Fruit fly (Drosophila melanogaster): ENCODE data around the gene CG43057.

CG43057 gene

dm6 chr2L:8212666-8213270, 31.0 kb downstream of the CG43057 start, which contains the start of the genes CG8372 and CG8360 (continued):
- TF ChIP-seq gsb (GFP tag; IDR thresholded peaks at IDR 0.05), result peak; percentile 98
- peak; percentile 99 for TF ChIP-seq CG3847 (GFP tag; IDR thresholded peaks at IDR 0.05)
- peak; percentile 91 for TF ChIP-seq Poxn (GFP tag; IDR thresholded peaks at IDR 0.05)
- TF ChIP-seq fd102C (GFP tag; optimal IDR thresholded peaks at IDR 0.05), result peak; percentile 90
- peak; percentile 97 for TF ChIP-seq CG1024 (GFP tag; IDR thresholded peaks at IDR 0.05)
- TF ChIP-seq CG6175 (GFP tag; IDR thresholded peaks at IDR 0.05), result peak; percentile 98
- TF ChIP-seq zfh1 (GFP tag; IDR thresholded peaks at IDR 0.05), result peak; percentile 100
- peak; percentile 97 for TF ChIP-seq CG10959 (GFP tag; IDR thresholded peaks at IDR 0.05)
- peak; percentile 98 for TF ChIP-seq emc (GFP tag; optimal IDR thresholded peaks at IDR 0.05)
- peak; percentile 96 for TF ChIP-seq wor (GFP tag; IDR thresholded peaks at IDR 0.05)
- TF ChIP-seq Hr51 (GFP tag; optimal IDR thresholded peaks at IDR 0.05), result peak; percentile 99
- TF ChIP-seq aop (GFP tag; IDR thresholded peaks at IDR 0.05), result peak; percentile 95
- peak; percentile 97 for TF ChIP-seq Usf (GFP tag; optimal IDR thresholded peaks at IDR 0.05)
- peak; percentile 96 for TF ChIP-seq CG13894 (tag; optimal IDR thresholded peaks at IDR 0.05)
- no peak for TF ChIP-seq fru (optimal IDR thresholded peaks at IDR 0.05)
- TF ChIP-seq CG3065 (GFP tag; optimal IDR thresholded peaks at IDR 0.05), result peak; percentile 97
- peak; percentile 99 for TF ChIP-seq fu2 (GFP tag; optimal IDR thresholded peaks at IDR 0.05)
- TF ChIP-seq Max (GFP tag; optimal IDR thresholded peaks at IDR 0.05), result peak; percentile 99
- TF ChIP-seq pb (GFP tag; optimal IDR thresholded peaks at IDR 0.05), result peak; percentile 99
- TF ChIP-seq run (tag; optimal IDR thresholded peaks at IDR 0.05), result peak; percentile 96
- peak; percentile 99 for TF ChIP-seq CG11398 (GFP tag; optimal IDR thresholded peaks at IDR 0.05)
- TF ChIP-seq HHEX (GFP tag; optimal IDR thresholded peaks at IDR 0.05), result peak; percentile 99
- TF ChIP-seq PHDP (tag; optimal IDR thresholded peaks at IDR 0.05), result peak; percentile 98
- TF ChIP-seq ro (GFP tag; IDR thresholded peaks at IDR 0.05), result peak; percentile 98
- TF ChIP-seq Atf-2 (GFP tag; optimal IDR thresholded peaks at IDR 0.05), result peak; percentile 99
- TF ChIP-seq Ptx1 (GFP tag; IDR thresholded peaks at IDR 0.05), result peak; percentile 100
- TF ChIP-seq CG4820 (GFP tag; optimal IDR thresholded peaks at IDR 0.05), result peak; percentile 99
- TF ChIP-seq Blimp-1 (GFP tag; optimal IDR thresholded peaks at IDR 0.05), result peak; percentile 97
- peak; percentile 99 for TF ChIP-seq dati (GFP tag; IDR thresholded peaks at IDR 0.05)
- peak; percentile 97 for TF ChIP-seq luna (GFP tag; optimal IDR thresholded peaks at IDR 0.05)
- peak; percentile 99 for TF ChIP-seq CG11723 (GFP tag; optimal IDR thresholded peaks at IDR 0.05)
- TF ChIP-seq grau (tag; optimal IDR thresholded peaks at IDR 0.05), result peak; percentile 97
- TF ChIP-seq kah (GFP tag; optimal IDR thresholded peaks at IDR 0.05), result peak; percentile 93
- TF ChIP-seq CG31224 (GFP tag; IDR thresholded peaks at IDR 0.05), result peak; percentile 97
- TF ChIP-seq CG12391 (tag; optimal IDR thresholded peaks at IDR 0.05), result peak; percentile 99
- peak; percentile 99 for TF ChIP-seq CG8944 (GFP tag; optimal IDR thresholded peaks at IDR 0.05)
- peak; percentile 99 for TF ChIP-seq CG12942 (GFP tag; optimal IDR thresholded peaks at IDR 0.05)
- no peak for TF ChIP-seq usp (GFP tag; optimal IDR thresholded peaks at IDR 0.05)
- TF ChIP-seq gt (GFP tag; IDR thresholded peaks at IDR 0.05), result peak; percentile 97
- TF ChIP-seq CG9609 (GFP tag; optimal IDR thresholded peaks at IDR 0.05), result peak; percentile 99
- TF ChIP-seq CG30403 (GFP tag; optimal IDR thresholded peaks at IDR 0.05), result peak; percentile 99
- TF ChIP-seq ato (GFP tag; IDR thresholded peaks at IDR 0.05; ENCODE audit: partially characterized antibody), result peak; percentile 44; the same call in 1 of the 2 replicates
- TF ChIP-seq cato (GFP tag; optimal IDR thresholded peaks at IDR 0.05; ENCODE audit: borderline replicate concordance), result peak; percentile 98
- TF ChIP-seq CG12769 (tag; optimal IDR thresholded peaks at IDR 0.05), result peak; percentile 98
- peak; percentile 99 for TF ChIP-seq rib (GFP tag; IDR thresholded peaks at IDR 0.05)
- peak; percentile 98 for TF ChIP-seq CG13775 (GFP tag; optimal IDR thresholded peaks at IDR 0.05)
- TF ChIP-seq Mes4 (GFP tag; optimal IDR thresholded peaks at IDR 0.05), result peak; percentile 98
- TF ChIP-seq gcm (GFP tag; optimal IDR thresholded peaks at IDR 0.05), result peak; percentile 98
- TF ChIP-seq Chrac-16 (GFP tag; optimal IDR thresholded peaks at IDR 0.05), result peak; percentile 99
- peak in 1 of 3 experiments; percentile 91 for TF ChIP-seq Stat92E (GFP tag; optimal IDR thresholded peaks at IDR 0.05)
- peak; percentile 98 for TF ChIP-seq gce (GFP tag; IDR thresholded peaks at IDR 0.05)

All from whole organism, embryonic.